Fruit fly (Drosophila melanogaster): ENCODE results near the gene CG15482.

Gene CG15482

dm6 chr2L:13222225-13222648, 10.6 kb upstream of the CG15482 start, which contains the start of the genes Ski6 and CG16812 (continued):
- no peak for TF ChIP-seq CG15011 (GFP tag; optimal IDR thresholded peaks at IDR 0.05)
- TF ChIP-seq p53 (GFP tag; optimal IDR thresholded peaks at IDR 0.05): no peak
- no peak for TF ChIP-seq hb (GFP tag; IDR thresholded peaks at IDR 0.05; ENCODE audit: partially characterized antibody)
- peak; percentile 75 for TF ChIP-seq HmgZ (tag; optimal IDR thresholded peaks at IDR 0.05)
- peak; percentile 58 for TF ChIP-seq CG17385 (GFP tag; optimal IDR thresholded peaks at IDR 0.05)
- no peak for TF ChIP-seq CG4360 (GFP tag; IDR thresholded peaks at IDR 0.05)
- no peak for TF ChIP-seq bowl (GFP tag; IDR thresholded peaks at IDR 0.05)
- no peak for TF ChIP-seq CG11398 (GFP tag; optimal IDR thresholded peaks at IDR 0.05)
- peak; percentile 97 for TF ChIP-seq CG10267 (tag; optimal IDR thresholded peaks at IDR 0.05)
- TF ChIP-seq her (GFP tag; optimal IDR thresholded peaks at IDR 0.05): no peak
- TF ChIP-seq peb (GFP tag; IDR thresholded peaks at IDR 0.05): 0 out of 2 replicates have a peak, but pooled peaks have one; percentile 12
- TF ChIP-seq CG30403 (GFP tag; optimal IDR thresholded peaks at IDR 0.05): peak; percentile 83
- no peak for TF ChIP-seq toy (GFP tag; IDR thresholded peaks at IDR 0.05)
- TF ChIP-seq bab2 (GFP tag; optimal IDR thresholded peaks at IDR 0.05): peak; percentile 54
- TF ChIP-seq D19A (tag; optimal IDR thresholded peaks at IDR 0.05): no peak
- TF ChIP-seq B-H2 (GFP tag; optimal IDR thresholded peaks at IDR 0.05): no peak
- no peak for TF ChIP-seq da (GFP tag; optimal IDR thresholded peaks at IDR 0.05)
- no peak for TF ChIP-seq CG7372 (GFP tag; IDR thresholded peaks at IDR 0.05)
- peak; percentile 83 for TF ChIP-seq zen (tag; optimal IDR thresholded peaks at IDR 0.05)
- TF ChIP-seq CG11695 (GFP tag; IDR thresholded peaks at IDR 0.05): peak; percentile 48; the same call in 1 of the 3 replicates
- peak; percentile 34 for TF ChIP-seq cato (GFP tag; optimal IDR thresholded peaks at IDR 0.05; ENCODE audit: borderline replicate concordance)
- peak; percentile 37 for TF ChIP-seq CG8290 (GFP tag; optimal IDR thresholded peaks at IDR 0.05)
- no peak for TF ChIP-seq CG8290 (tag; optimal IDR thresholded peaks at IDR 0.05)
- TF ChIP-seq CG5245 (GFP tag; optimal IDR thresholded peaks at IDR 0.05): peak; percentile 25
- TF ChIP-seq bsh (GFP tag; optimal IDR thresholded peaks at IDR 0.05): peak in 1 of 2 experiments; percentile 79
- no peak for TF ChIP-seq gro (GFP tag; optimal IDR thresholded peaks at IDR 0.05)
- TF ChIP-seq CG3847 (GFP tag; IDR thresholded peaks at IDR 0.05): peak; percentile 69
- TF ChIP-seq twi (tag; optimal IDR thresholded peaks at IDR 0.05): peak; percentile 65
- TF ChIP-seq D (optimal IDR thresholded peaks at IDR 0.05): no peak
- TF ChIP-seq D (GFP tag; optimal IDR thresholded peaks at IDR 0.05): no peak
- no peak for TF ChIP-seq jing (GFP tag; optimal IDR thresholded peaks at IDR 0.05)
- peak; percentile 51 for TF ChIP-seq NC2β (GFP tag; optimal IDR thresholded peaks at IDR 0.05)
- no peak for TF ChIP-seq abd-A (tag; optimal IDR thresholded peaks at IDR 0.05)
- TF ChIP-seq CG4404 (GFP tag; IDR thresholded peaks at IDR 0.05): peak; percentile 40; the same call in 1 of the 2 replicates
- no peak for TF ChIP-seq Oaz (GFP tag; IDR thresholded peaks at IDR 0.05)
- TF ChIP-seq CG8944 (GFP tag; optimal IDR thresholded peaks at IDR 0.05): no peak
- peak; percentile 50 for TF ChIP-seq CG9215 (GFP tag; IDR thresholded peaks at IDR 0.05)
- TF ChIP-seq kay (GFP tag; optimal IDR thresholded peaks at IDR 0.05): peak; percentile 52
- no peak for TF ChIP-seq sug (tag; optimal IDR thresholded peaks at IDR 0.05)
- no peak for TF ChIP-seq CG8359 (GFP tag; optimal IDR thresholded peaks at IDR 0.05; ENCODE audit: borderline replicate concordance)
- TF ChIP-seq emc (GFP tag; optimal IDR thresholded peaks at IDR 0.05): no peak
- TF ChIP-seq Hsf (GFP tag; optimal IDR thresholded peaks at IDR 0.05): peak; percentile 62
- TF ChIP-seq CG3726 (GFP tag; IDR thresholded peaks at IDR 0.05): no peak
- TF ChIP-seq CG11085 (GFP tag; IDR thresholded peaks at IDR 0.05): 0 out of 2 replicates have a peak, but pooled peaks have one; percentile 26
- no peak for TF ChIP-seq gsb (GFP tag; IDR thresholded peaks at IDR 0.05)
- no peak for TF ChIP-seq caup (GFP tag; optimal IDR thresholded peaks at IDR 0.05; ENCODE audit: severe bottlenecking)
- TF ChIP-seq CG14965 (GFP tag; optimal IDR thresholded peaks at IDR 0.05; ENCODE audit: borderline replicate concordance): no peak
- peak; percentile 50; the same call in 1 of the 2 replicates for TF ChIP-seq ssp (GFP tag; IDR thresholded peaks at IDR 0.05)
- TF ChIP-seq Deaf1 (tag; optimal IDR thresholded peaks at IDR 0.05): no peak
- TF ChIP-seq Doc2 (GFP tag; IDR thresholded peaks at IDR 0.05): no peak
- TF ChIP-seq CG14014 (GFP tag; IDR thresholded peaks at IDR 0.05): peak; percentile 53; the same call in 1 of the 2 replicates
- peak; percentile 61 for TF ChIP-seq pzg (GFP tag; optimal IDR thresholded peaks at IDR 0.05)
- no peak for TF ChIP-seq Hr39 (optimal IDR thresholded peaks at IDR 0.05)

All from whole organism, embryonic.